Worm (Caenorhabditis elegans): ENCODE results near the gene selt-1.2.

DNA sequence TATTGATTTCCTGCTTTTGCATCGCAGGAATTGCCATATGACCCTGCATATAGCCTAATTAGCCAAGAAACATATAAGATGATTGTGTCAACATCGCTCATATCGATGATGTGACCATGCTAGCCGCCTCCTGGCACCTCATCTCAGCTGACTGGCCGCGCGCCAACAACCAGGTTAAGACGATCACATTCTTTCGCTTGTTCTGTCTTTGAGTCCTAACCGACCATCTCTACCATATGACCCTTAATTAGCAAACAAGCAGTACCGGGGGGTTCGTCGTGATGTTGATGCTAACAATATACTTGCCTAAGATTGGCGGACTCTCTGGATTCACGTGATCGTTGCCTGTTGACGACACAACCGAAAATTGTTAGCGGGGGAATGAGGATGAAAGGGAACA, 24.6 kb downstream of the selt-1.2 start:
- TF ChIP-seq ets-4 (GFP tag; optimal IDR thresholded peaks at IDR 0.05) (no peak), tbx-9 (tag; optimal IDR thresholded peaks at IDR 0.05; ENCODE audit: borderline replicate concordance) (no peak), cebp-2 (GFP tag; IDR thresholded peaks at IDR 0.05) (no peak), snpc-4 (GFP tag; optimal IDR thresholded peaks at IDR 0.05) (no peak), snpc-4 (tag; optimal IDR thresholded peaks at IDR 0.05) (no peak), unc-62 (GFP tag; optimal IDR thresholded peaks at IDR 0.05) (no peak), mcd-1 (GFP tag; IDR thresholded peaks at IDR 0.05) (no peak), ztf-6 (GFP tag; IDR thresholded peaks at IDR 0.05) (no peak), sea-2 (GFP tag; IDR thresholded peaks at IDR 0.05) (no peak)
